Worm (Caenorhabditis elegans): ENCODE measurements around the gene T24D5.2.

- TF ChIP-seq W03F9.2 (tag; optimal IDR thresholded peaks at IDR 0.05) (no peak), dao-5 (tag; optimal IDR thresholded peaks at IDR 0.05) (no peak)
These were observed 45.2 kb upstream of the T24D5.2 start for ce11 chrX:12631446-12631845.

Data from whole organism, L4/young adult.